Fruit fly (Drosophila melanogaster): ENCODE data around the gene CG12177.
A peak's percentile ranks its signal among the peaks of the same experiment; 100 is the strongest.

CG12177 gene

DNA sequence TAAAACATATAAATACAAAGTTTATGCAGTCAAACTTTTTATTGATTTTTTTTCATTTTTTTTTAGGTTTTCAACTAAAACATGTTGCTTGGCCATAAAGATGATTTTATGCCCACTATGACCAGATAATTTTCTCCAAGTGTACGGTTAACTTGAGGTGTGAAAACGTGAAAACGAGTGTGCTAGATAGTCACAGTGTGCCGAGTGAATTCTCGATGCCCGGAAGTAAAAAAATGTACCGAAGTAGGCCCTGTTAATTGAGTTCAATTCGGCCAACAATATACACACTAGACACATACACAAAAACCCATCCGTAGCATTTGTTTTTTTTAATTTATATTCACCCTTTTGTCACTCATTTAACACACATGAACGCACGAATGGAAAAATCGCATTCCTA, 11.7 kb upstream of the CG12177 start, which contains the start of gene Nna1:
Gene Nna1 (plus strand): TSS at position 301 of the 400 bp plus-strand sequence.
- TF ChIP-seq dl (GFP tag; optimal IDR thresholded peaks at IDR 0.05; ENCODE audit: insufficient read depth in 1 of 2, partially characterized antibody in 2 of 2) = no peak

DNA sequence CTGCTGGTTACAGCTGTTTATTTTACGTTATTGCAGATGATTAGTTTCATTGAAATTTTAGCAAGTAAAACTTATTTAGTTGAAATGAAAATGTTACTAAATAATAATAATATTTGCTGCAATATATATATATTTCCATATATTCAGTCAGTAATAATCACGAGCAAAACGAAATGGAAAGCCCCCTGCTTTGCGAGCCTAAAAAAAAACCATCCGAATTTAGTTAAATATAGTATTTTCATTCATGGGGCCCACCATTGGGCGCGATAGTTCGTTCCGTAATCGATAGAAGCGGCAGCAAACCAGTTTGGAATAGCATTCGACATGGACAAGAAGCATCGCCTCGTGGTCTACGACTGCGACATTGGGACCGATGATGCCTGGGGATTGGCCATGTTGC, 2.4 kb upstream of the CG12177 start, which contains the start of gene CG11158:
Gene CG11158 (plus strand): TSS at position 301 of the 400 bp plus-strand sequence.
- TF ChIP-seq usp (GFP tag; optimal IDR thresholded peaks at IDR 0.05) (no peak), Rel (GFP tag; optimal IDR thresholded peaks at IDR 0.05) (no peak), Rel (tag; optimal IDR thresholded peaks at IDR 0.05) (no peak), pan (optimal IDR thresholded peaks at IDR 0.05) (no peak), woc (GFP tag; optimal IDR thresholded peaks at IDR 0.05) (no peak), Hr78 (GFP tag; optimal IDR thresholded peaks at IDR 0.05) (no peak), jim (GFP tag; optimal IDR thresholded peaks at IDR 0.05) (no peak), psq (GFP tag; optimal IDR thresholded peaks at IDR 0.05) (no peak), rgr (GFP tag; optimal IDR thresholded peaks at IDR 0.05) (no peak)

DNA sequence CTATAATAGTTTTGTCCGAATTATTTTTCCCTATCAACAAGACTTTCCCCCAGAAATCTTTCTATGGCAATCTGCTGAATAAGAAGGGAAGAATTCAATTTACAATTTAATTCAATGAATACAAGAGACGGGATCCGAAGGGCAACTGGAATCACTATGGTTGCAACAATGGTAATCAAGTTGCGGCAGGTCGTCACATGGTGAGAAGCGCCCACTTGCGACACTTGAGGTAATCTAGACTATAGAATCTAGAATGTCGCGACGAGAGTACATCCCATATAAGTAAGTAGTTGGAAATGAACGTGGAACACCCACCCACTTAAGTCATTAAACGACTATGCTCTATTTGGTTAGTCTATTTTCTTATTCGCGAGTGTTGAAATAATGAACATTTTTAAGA, 1.6 kb upstream of the CG12177 start:
- TF ChIP-seq Mio (GFP tag; optimal IDR thresholded peaks at IDR 0.05) (no peak), CG32264 (GFP tag; optimal IDR thresholded peaks at IDR 0.05) (no peak), rgr (GFP tag; optimal IDR thresholded peaks at IDR 0.05) (no peak)

DNA sequence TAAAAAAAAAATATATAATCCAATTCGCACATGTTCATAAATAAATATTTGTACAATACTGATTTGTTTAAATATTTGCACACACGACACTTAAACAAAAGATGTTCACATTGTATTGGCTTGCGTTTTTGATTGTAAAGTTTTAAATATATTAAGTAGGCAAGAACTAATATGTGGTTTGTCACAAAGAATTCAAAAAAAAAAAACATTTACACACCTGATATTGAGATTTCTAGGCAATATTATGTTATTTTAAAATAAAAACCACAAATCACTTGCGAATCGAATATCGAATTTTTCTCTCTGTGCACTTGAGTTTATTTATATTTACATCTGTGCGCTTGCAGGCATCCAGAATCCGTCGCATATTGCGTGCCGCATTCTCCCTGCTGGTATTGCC, 735 bp downstream of the CG12177 start:
- TF ChIP-seq usp (GFP tag; optimal IDR thresholded peaks at IDR 0.05) (no peak), woc (GFP tag; optimal IDR thresholded peaks at IDR 0.05) (peak; percentile 27), dl (GFP tag; optimal IDR thresholded peaks at IDR 0.05; ENCODE audit: insufficient read depth in 1 of 2, partially characterized antibody in 2 of 2) (no peak), CrebA (GFP tag; optimal IDR thresholded peaks at IDR 0.05; ENCODE audit: borderline replicate concordance) (no peak), Hr78 (GFP tag; optimal IDR thresholded peaks at IDR 0.05) (no peak), Vsx2 (GFP tag; optimal IDR thresholded peaks at IDR 0.05; ENCODE audit: partially characterized antibody) (no peak), sage (GFP tag; optimal IDR thresholded peaks at IDR 0.05) (no peak), Dfd (GFP tag; optimal IDR thresholded peaks at IDR 0.05) (no peak), Hnf4 (GFP tag; optimal IDR thresholded peaks at IDR 0.05) (peak; percentile 62), GATAd (GFP tag; optimal IDR thresholded peaks at IDR 0.05) (no peak), Hr83 (GFP tag; optimal IDR thresholded peaks at IDR 0.05; ENCODE audit: poor library complexity, severe bottlenecking) (no peak), HLH106 (tag; optimal IDR thresholded peaks at IDR 0.05) (peak; percentile 52), pan (optimal IDR thresholded peaks at IDR 0.05) (no peak), jim (GFP tag; optimal IDR thresholded peaks at IDR 0.05) (no peak), Jra (GFP tag; optimal IDR thresholded peaks at IDR 0.05) (no peak), Dif (GFP tag; optimal IDR thresholded peaks at IDR 0.05; ENCODE audit: partially characterized antibody) (no peak), foxo (GFP tag; optimal IDR thresholded peaks at IDR 0.05) (peak in 1 of 2 experiments; percentile 75), psq (GFP tag; optimal IDR thresholded peaks at IDR 0.05) (peak; percentile 49), Abd-B (GFP tag; optimal IDR thresholded peaks at IDR 0.05) (no peak), dsf (GFP tag; optimal IDR thresholded peaks at IDR 0.05; ENCODE audit: borderline replicate concordance) (no peak), CG32264 (GFP tag; optimal IDR thresholded peaks at IDR 0.05) (peak; percentile 9), tai (GFP tag; optimal IDR thresholded peaks at IDR 0.05) (no peak), N (GFP tag; optimal IDR thresholded peaks at IDR 0.05) (no peak), br (GFP tag; optimal IDR thresholded peaks at IDR 0.05) (peak; percentile 44), Myc (optimal IDR thresholded peaks at IDR 0.05) (no peak), Sp1 (GFP tag; optimal IDR thresholded peaks at IDR 0.05) (peak; percentile 73), rgr (GFP tag; optimal IDR thresholded peaks at IDR 0.05) (peak; percentile 74), h (GFP tag; optimal IDR thresholded peaks at IDR 0.05) (peak; percentile 78), Rel (GFP tag; optimal IDR thresholded peaks at IDR 0.05) (no peak), Rel (tag; optimal IDR thresholded peaks at IDR 0.05) (no peak), brk (GFP tag; optimal IDR thresholded peaks at IDR 0.05) (peak; percentile 19), lola (GFP tag; optimal IDR thresholded peaks at IDR 0.05) (no peak), OdsH (GFP tag; optimal IDR thresholded peaks at IDR 0.05) (peak; percentile 68), fru (GFP tag; optimal IDR thresholded peaks at IDR 0.05) (peak; percentile 70), ey (GFP tag; optimal IDR thresholded peaks at IDR 0.05) (peak; percentile 48), Mio (GFP tag; optimal IDR thresholded peaks at IDR 0.05) (no peak), CG9705 (GFP tag; optimal IDR thresholded peaks at IDR 0.05) (peak; percentile 11), sv (GFP tag; optimal IDR thresholded peaks at IDR 0.05) (no peak), dmrt93B (GFP tag; optimal IDR thresholded peaks at IDR 0.05) (peak; percentile 45)

Data from whole organism, wandering third instar larva.